Fruit fly (Drosophila melanogaster): ENCODE results near the gene NPFR.

- no peak for TF ChIP-seq h (optimal IDR thresholded peaks at IDR 0.05)
- TF ChIP-seq ttk (optimal IDR thresholded peaks at IDR 0.05): no peak
- TF ChIP-seq insv (optimal IDR thresholded peaks at IDR 0.05): no peak
- TF ChIP-seq Myc (optimal IDR thresholded peaks at IDR 0.05): no peak
- TF ChIP-seq psq (optimal IDR thresholded peaks at IDR 0.05): no peak
Observed at dm6 chr3R:6229055-6229841, 42.1 kb downstream of the NPFR start.
